Worm (Caenorhabditis elegans) whole organism, L2 larva: Measurements from ENCODE around the gene srw-2.

ENCODE experiments used
- ama-1 ChIP-seq: fragments of 150-350 bp; optimal IDR thresholded peaks from 2 replicates; lab custom pipeline; 2018; ENCODE audit warnings: inconsistent platforms
- lin-13 ChIP-seq: fragments of 150-350 bp; optimal IDR thresholded peaks from 2 replicates; lab custom pipeline; 2014; ENCODE audit warnings: missing biosample characterization, missing genetic modification reagents, missing genetic modification characterization
- nhr-11 ChIP-seq: fragments of 150-350 bp; optimal IDR thresholded peaks from 2 replicates; lab custom pipeline; 2014; ENCODE audit warnings: missing biosample characterization, missing genetic modification characterization

ce11 chrV:2830817-2831216 lies at the start of gene srw-2:
- TF ChIP-seq nhr-11 (no peak), lin-13 (GFP tag; lab: Kevin White, UChicago) (no peak), ama-1 (lab: Kevin White, UChicago) (no peak)
